Worm (Caenorhabditis elegans) whole organism, late embryonic: ENCODE results near the gene R10D12.1.

Source experiments
- fkh-10 ChIP-seq: fragments of 150-350 bp; optimal IDR thresholded peaks from 2 replicates; lab custom pipeline; 2014; ENCODE audit warnings: missing biosample characterization, missing genetic modification reagents, missing genetic modification characterization
- fkh-6 ChIP-seq: sonication (generic microtip); optimal IDR thresholded peaks from 2 replicates; lab custom pipeline; 2016; ENCODE audit warnings: missing genetic modification characterization, missing compliant biosample characterization
- pqm-1 ChIP-seq: sonication (generic microtip); optimal IDR thresholded peaks from 2 replicates; lab custom pipeline; 2016; ENCODE audit warnings: missing genetic modification characterization, missing compliant biosample characterization

DNA sequence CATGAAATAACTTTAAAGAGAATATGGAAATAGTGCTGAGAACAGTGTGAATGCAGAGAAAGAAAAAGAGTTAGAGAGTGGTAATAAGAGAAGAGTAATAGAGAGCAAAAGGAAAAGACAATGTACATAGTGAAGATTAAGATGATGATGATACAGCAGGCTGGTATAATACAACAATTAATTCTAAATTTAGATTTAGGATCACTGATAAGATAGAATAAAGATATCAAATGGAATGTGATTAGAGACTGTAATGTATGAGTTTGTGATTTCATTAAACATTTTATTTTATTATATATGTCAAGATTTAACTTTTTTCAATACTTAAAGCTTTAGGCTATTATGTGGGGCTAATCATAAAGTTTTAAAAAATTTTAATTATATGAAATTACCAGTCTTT lies 18.7 kb upstream of the R10D12.1 start, which contains the start of gene R10D12.8:
- TF ChIP-seq pqm-1 (tag; lab: Kevin White, UChicago) (no peak), fkh-10 (GFP tag; lab: Kevin White, UChicago) (no peak), fkh-6 (no peak)
